1 fruit fly cellular context compared by ENCODE assay signal in genomic region chr3L:13030055-13030634, dm6.
TF ChIP-seq lines count a peak whose summit lies in the region.

No protein-coding gene starts in this region.

TF ChIP-seq in whole organism, embryonic, 481 proteins besides CTCF, POLR2A, EP300 and RAD21 (continued from another document and continues in another):
- TF ChIP-seq pita (GFP tag; optimal IDR thresholded peaks at IDR 0.05; lab: Kevin White, UChicago) (no peak), bsh (GFP tag; optimal IDR thresholded peaks at IDR 0.05; lab: Kevin White, UChicago) (peak in 1 of 2 experiments; percentile 43), salm (tag; optimal IDR thresholded peaks at IDR 0.05; lab: Kevin White, UChicago) (no peak), yki (optimal IDR thresholded peaks at IDR 0.05; lab: Kevin White, UChicago) (no peak), Dbx (GFP tag; IDR thresholded peaks at IDR 0.05; lab: Robert Waterston, UW) (no peak), E2f2 (GFP tag; IDR thresholded peaks at IDR 0.05; lab: Robert Waterston, UW) (no peak), Awh (GFP tag; IDR thresholded peaks at IDR 0.05; lab: Robert Waterston, UW) (no peak), CG17328 (GFP tag; IDR thresholded peaks at IDR 0.05; lab: Robert Waterston, UW) (no peak), NK7.1 (GFP tag; optimal IDR thresholded peaks at IDR 0.05; lab: Kevin White, UChicago) (no peak), CG17385 (GFP tag; optimal IDR thresholded peaks at IDR 0.05; lab: Kevin White, UChicago) (no peak), CG10274 (GFP tag; optimal IDR thresholded peaks at IDR 0.05; lab: Kevin White, UChicago) (no peak), btn (GFP tag; optimal IDR thresholded peaks at IDR 0.05; lab: Kevin White, UChicago) (no peak), aop (GFP tag; IDR thresholded peaks at IDR 0.05; lab: Robert Waterston, UW) (no peak), CG9797 (GFP tag; optimal IDR thresholded peaks at IDR 0.05; lab: Kevin White, UChicago) (no peak), Ssrp (tag; optimal IDR thresholded peaks at IDR 0.05; lab: Kevin White, UChicago) (peak; percentile 1), Tbp (GFP tag; optimal IDR thresholded peaks at IDR 0.05; lab: Kevin White, UChicago) (no peak), ci (GFP tag; IDR thresholded peaks at IDR 0.05; lab: Robert Waterston, UW) (0 out of 3 replicates have a peak, but pooled peaks have one; percentile 22), CG17802 (tag; optimal IDR thresholded peaks at IDR 0.05; lab: Kevin White, UChicago) (no peak), bowl (GFP tag; IDR thresholded peaks at IDR 0.05; lab: Robert Waterston, UW) (no peak), CG4707 (GFP tag; optimal IDR thresholded peaks at IDR 0.05; lab: Kevin White, UChicago) (no peak), nerfin-1 (tag; optimal IDR thresholded peaks at IDR 0.05; lab: Kevin White, UChicago) (no peak), dm (GFP tag; optimal IDR thresholded peaks at IDR 0.05; lab: Kevin White, UChicago) (no peak), Hr3 (GFP tag; optimal IDR thresholded peaks at IDR 0.05; lab: Kevin White, UChicago) (no peak), CG13123 (GFP tag; optimal IDR thresholded peaks at IDR 0.05; lab: Kevin White, UChicago) (no peak), CG12236 (GFP tag; optimal IDR thresholded peaks at IDR 0.05; lab: Kevin White, UChicago) (no peak), CG30403 (GFP tag; optimal IDR thresholded peaks at IDR 0.05; lab: Kevin White, UChicago) (peak; percentile 37), sqz (GFP tag; optimal IDR thresholded peaks at IDR 0.05; lab: Kevin White, UChicago) (no peak), CG8290 (GFP tag; optimal IDR thresholded peaks at IDR 0.05; lab: Kevin White, UChicago) (no peak), CG8290 (tag; optimal IDR thresholded peaks at IDR 0.05; lab: Kevin White, UChicago) (no peak), crol (GFP tag; IDR thresholded peaks at IDR 0.05; lab: Robert Waterston, UW) (no peak), Fer1 (GFP tag; optimal IDR thresholded peaks at IDR 0.05; lab: Kevin White, UChicago) (no peak), nau (GFP tag; optimal IDR thresholded peaks at IDR 0.05; lab: Kevin White, UChicago) (no peak), CG14965 (GFP tag; optimal IDR thresholded peaks at IDR 0.05; lab: Kevin White, UChicago; ENCODE audit: borderline replicate concordance) (no peak), stc (GFP tag; IDR thresholded peaks at IDR 0.05; lab: Robert Waterston, UW) (no peak), Sin3A (optimal IDR thresholded peaks at IDR 0.05; lab: Kevin White, UChicago) (no peak), Adf1 (GFP tag; IDR thresholded peaks at IDR 0.05; lab: Robert Waterston, UW) (no peak), CG17361 (GFP tag; IDR thresholded peaks at IDR 0.05; lab: Robert Waterston, UW) (0 out of 3 replicates have a peak, but pooled peaks have one; percentile 35), ind (GFP tag; optimal IDR thresholded peaks at IDR 0.05; lab: Kevin White, UChicago) (peak; percentile 0), CG11247 (GFP tag; IDR thresholded peaks at IDR 0.05; lab: Robert Waterston, UW) (no peak), CG5245 (GFP tag; optimal IDR thresholded peaks at IDR 0.05; lab: Kevin White, UChicago) (no peak), vnd (GFP tag; IDR thresholded peaks at IDR 0.05; lab: Robert Waterston, UW; ENCODE audit: partially characterized antibody) (no peak), pzg (GFP tag; optimal IDR thresholded peaks at IDR 0.05; lab: Kevin White, UChicago) (no peak), lilli (GFP tag; optimal IDR thresholded peaks at IDR 0.05; lab: Kevin White, UChicago) (peak; percentile 7), az2 (GFP tag; optimal IDR thresholded peaks at IDR 0.05; lab: Kevin White, UChicago) (peak; percentile 11), bab2 (GFP tag; optimal IDR thresholded peaks at IDR 0.05; lab: Kevin White, UChicago) (no peak), Bteb2 (GFP tag; optimal IDR thresholded peaks at IDR 0.05; lab: Kevin White, UChicago) (no peak), maf-S (GFP tag; optimal IDR thresholded peaks at IDR 0.05; lab: Kevin White, UChicago) (no peak), BEAF-32 (GFP tag; optimal IDR thresholded peaks at IDR 0.05; lab: Kevin White, UChicago) (no peak), tna (GFP tag; IDR thresholded peaks at IDR 0.05; lab: Robert Waterston, UW; ENCODE audit: partially characterized antibody) (no peak), knrl (GFP tag; IDR thresholded peaks at IDR 0.05; lab: Robert Waterston, UW; ENCODE audit: partially characterized antibody) (no peak), CG11696 (GFP tag; IDR thresholded peaks at IDR 0.05; lab: Robert Waterston, UW) (no peak), CG4820 (GFP tag; optimal IDR thresholded peaks at IDR 0.05; lab: Kevin White, UChicago) (no peak), eyg (GFP tag; optimal IDR thresholded peaks at IDR 0.05; lab: Kevin White, UChicago) (no peak), mld (GFP tag; IDR thresholded peaks at IDR 0.05; lab: Robert Waterston, UW; ENCODE audit: partially characterized antibody) (no peak), CG9609 (GFP tag; optimal IDR thresholded peaks at IDR 0.05; lab: Kevin White, UChicago) (no peak), abd-A (tag; optimal IDR thresholded peaks at IDR 0.05; lab: Kevin White, UChicago) (peak; percentile 37), grn (GFP tag; optimal IDR thresholded peaks at IDR 0.05; lab: Kevin White, UChicago) (no peak), Myb (GFP tag; optimal IDR thresholded peaks at IDR 0.05; lab: Kevin White, UChicago) (no peak), lola (GFP tag; optimal IDR thresholded peaks at IDR 0.05; lab: Kevin White, UChicago) (no peak), sug (tag; optimal IDR thresholded peaks at IDR 0.05; lab: Kevin White, UChicago) (no peak), sens (GFP tag; lab: Kevin White, UChicago) (peak; percentile 79), pan (optimal IDR thresholded peaks at IDR 0.05; lab: Kevin White, UChicago) (no peak), pan (GFP tag; optimal IDR thresholded peaks at IDR 0.05 in 1 of 2, IDR thresholded peaks at IDR 0.05 in 1 of 2) (peak in 1 of 2 experiments; percentile 53), CG4328 (GFP tag; optimal IDR thresholded peaks at IDR 0.05; lab: Kevin White, UChicago) (no peak), Hmx (GFP tag; optimal IDR thresholded peaks at IDR 0.05; lab: Kevin White, UChicago) (no peak), Antp (GFP tag; optimal IDR thresholded peaks at IDR 0.05; lab: Kevin White, UChicago) (no peak), pfk (GFP tag; optimal IDR thresholded peaks at IDR 0.05; lab: Kevin White, UChicago) (no peak), Chrac-16 (GFP tag; optimal IDR thresholded peaks at IDR 0.05; lab: Kevin White, UChicago) (peak; percentile 12), CG6813 (GFP tag; optimal IDR thresholded peaks at IDR 0.05; lab: Kevin White, UChicago) (no peak), Dfd (GFP tag; optimal IDR thresholded peaks at IDR 0.05; lab: Kevin White, UChicago) (no peak), lov (optimal IDR thresholded peaks at IDR 0.05; lab: Kevin White, UChicago) (no peak), lov (GFP tag; IDR thresholded peaks at IDR 0.05; lab: Robert Waterston, UW) (no peak), sob (GFP tag; IDR thresholded peaks at IDR 0.05; lab: Robert Waterston, UW) (peak; percentile 18; the same call in 1 of the 2 replicates), cg (GFP tag; optimal IDR thresholded peaks at IDR 0.05; lab: Kevin White, UChicago) (no peak), CG6683 (GFP tag; optimal IDR thresholded peaks at IDR 0.05; lab: Kevin White, UChicago) (no peak), Jarid2 (GFP tag; optimal IDR thresholded peaks at IDR 0.05; lab: Kevin White, UChicago) (no peak), CG9876 (GFP tag; optimal IDR thresholded peaks at IDR 0.05; lab: Kevin White, UChicago) (no peak), Fer3 (tag; optimal IDR thresholded peaks at IDR 0.05; lab: Kevin White, UChicago) (no peak), CG7786 (GFP tag; optimal IDR thresholded peaks at IDR 0.05; lab: Kevin White, UChicago) (no peak), crp (GFP tag; optimal IDR thresholded peaks at IDR 0.05; lab: Kevin White, UChicago) (no peak), cwo (GFP tag; optimal IDR thresholded peaks at IDR 0.05; lab: Kevin White, UChicago) (no peak), CG12299 (tag; optimal IDR thresholded peaks at IDR 0.05; lab: Kevin White, UChicago) (no peak), CG6765 (GFP tag; optimal IDR thresholded peaks at IDR 0.05; lab: Kevin White, UChicago) (no peak), dysf (GFP tag; IDR thresholded peaks at IDR 0.05; lab: Robert Waterston, UW) (peak; percentile 58; the same call in 1 of the 3 replicates), dpn (GFP tag; optimal IDR thresholded peaks at IDR 0.05; lab: Kevin White, UChicago) (peak in 1 of 2 experiments; percentile 2), rib (GFP tag; IDR thresholded peaks at IDR 0.05; lab: Robert Waterston, UW) (no peak), fd102C (GFP tag; optimal IDR thresholded peaks at IDR 0.05; lab: Kevin White, UChicago) (no peak), Med (GFP tag; lab: Kevin White, UChicago) (peak; percentile 61), CG4730 (GFP tag; IDR thresholded peaks at IDR 0.05; lab: Robert Waterston, UW) (no peak), CG16863 (GFP tag; optimal IDR thresholded peaks at IDR 0.05; lab: Kevin White, UChicago) (no peak), insv (GFP tag; optimal IDR thresholded peaks at IDR 0.05; lab: Kevin White, UChicago) (no peak), Kr (GFP tag; optimal IDR thresholded peaks at IDR 0.05; lab: Kevin White, UChicago) (no peak), CG30431 (GFP tag; optimal IDR thresholded peaks at IDR 0.05; lab: Kevin White, UChicago) (no peak), CG15073 (GFP tag; optimal IDR thresholded peaks at IDR 0.05; lab: Kevin White, UChicago) (no peak), emc (GFP tag; optimal IDR thresholded peaks at IDR 0.05; lab: Kevin White, UChicago) (no peak), wor (GFP tag; IDR thresholded peaks at IDR 0.05; lab: Robert Waterston, UW) (no peak), MTF-1 (GFP tag; optimal IDR thresholded peaks at IDR 0.05; lab: Kevin White, UChicago; ENCODE audit: borderline replicate concordance) (no peak), CG4404 (GFP tag; IDR thresholded peaks at IDR 0.05; lab: Robert Waterston, UW) (no peak), CG31441 (GFP tag; IDR thresholded peaks at IDR 0.05; lab: Robert Waterston, UW) (peak; percentile 48; the same call in 1 of the 2 replicates), dmrt99B (tag; optimal IDR thresholded peaks at IDR 0.05; lab: Kevin White, UChicago) (peak; percentile 57), CG7556 (GFP tag; optimal IDR thresholded peaks at IDR 0.05; lab: Kevin White, UChicago) (peak; percentile 16), CG1603 (tag; optimal IDR thresholded peaks at IDR 0.05; lab: Kevin White, UChicago) (peak; percentile 37), CG2678 (tag; optimal IDR thresholded peaks at IDR 0.05; lab: Kevin White, UChicago) (peak; percentile 44), CG18476 (GFP tag; optimal IDR thresholded peaks at IDR 0.05; lab: Kevin White, UChicago) (no peak), Sox100B (GFP tag; optimal IDR thresholded peaks at IDR 0.05; lab: Kevin White, UChicago) (no peak), Neu2 (GFP tag; optimal IDR thresholded peaks at IDR 0.05; lab: Kevin White, UChicago; ENCODE audit: borderline replicate concordance) (no peak), CG31224 (GFP tag; IDR thresholded peaks at IDR 0.05; lab: Robert Waterston, UW) (peak; percentile 6; the same call in 1 of the 2 replicates), al (GFP tag; IDR thresholded peaks at IDR 0.05; lab: Robert Waterston, UW) (no peak), kay (GFP tag; optimal IDR thresholded peaks at IDR 0.05; lab: Kevin White, UChicago) (peak; percentile 42), CG16815 (GFP tag; optimal IDR thresholded peaks at IDR 0.05; lab: Kevin White, UChicago) (no peak), CkIIα-i1 (GFP tag; IDR thresholded peaks at IDR 0.05; lab: Robert Waterston, UW) (no peak), ap (GFP tag; IDR thresholded peaks at IDR 0.05; lab: Robert Waterston, UW) (no peak), Hr51 (GFP tag; optimal IDR thresholded peaks at IDR 0.05; lab: Kevin White, UChicago) (peak in 1 of 2 experiments; percentile 58), CG11398 (GFP tag; optimal IDR thresholded peaks at IDR 0.05; lab: Kevin White, UChicago) (no peak), tup (GFP tag; optimal IDR thresholded peaks at IDR 0.05; lab: Kevin White, UChicago) (no peak), jing (GFP tag; optimal IDR thresholded peaks at IDR 0.05; lab: Kevin White, UChicago) (peak; percentile 2), Atf6 (GFP tag; IDR thresholded peaks at IDR 0.05; lab: Robert Waterston, UW) (no peak), GATAe (GFP tag; conservative IDR thresholded peaks at IDR 0.05; lab: Robert Waterston, UW) (no peak), corto (GFP tag; optimal IDR thresholded peaks at IDR 0.05; lab: Kevin White, UChicago) (no peak), chinmo (GFP tag; IDR thresholded peaks at IDR 0.05; lab: Robert Waterston, UW; ENCODE audit: partially characterized antibody) (no peak), CG13894 (tag; optimal IDR thresholded peaks at IDR 0.05; lab: Kevin White, UChicago) (no peak), CG11504 (tag; optimal IDR thresholded peaks at IDR 0.05; lab: Kevin White, UChicago) (peak; percentile 61), Bdp1 (GFP tag; optimal IDR thresholded peaks at IDR 0.05; lab: Kevin White, UChicago) (no peak), CG5180 (GFP tag; optimal IDR thresholded peaks at IDR 0.05; lab: Kevin White, UChicago) (no peak), HmgZ (tag; optimal IDR thresholded peaks at IDR 0.05; lab: Kevin White, UChicago) (no peak), schlank (tag; optimal IDR thresholded peaks at IDR 0.05; lab: Kevin White, UChicago) (no peak), HLH54F (GFP tag; optimal IDR thresholded peaks at IDR 0.05; lab: Kevin White, UChicago) (no peak), CG3847 (GFP tag; IDR thresholded peaks at IDR 0.05; lab: Robert Waterston, UW) (no peak), run (tag; optimal IDR thresholded peaks at IDR 0.05; lab: Kevin White, UChicago) (no peak), scrt (GFP tag; optimal IDR thresholded peaks at IDR 0.05; lab: Kevin White, UChicago) (no peak), CG14860 (GFP tag; IDR thresholded peaks at IDR 0.05; lab: Robert Waterston, UW; ENCODE audit: partially characterized antibody) (no peak), CG10979 (tag; optimal IDR thresholded peaks at IDR 0.05; lab: Kevin White, UChicago) (peak; percentile 3), fru (optimal IDR thresholded peaks at IDR 0.05; lab: Kevin White, UChicago) (no peak), ara (GFP tag; IDR thresholded peaks at IDR 0.05; lab: Robert Waterston, UW) (no peak), CG8924 (tag; optimal IDR thresholded peaks at IDR 0.05; lab: Kevin White, UChicago) (peak; percentile 22), gem (tag; optimal IDR thresholded peaks at IDR 0.05; lab: Kevin White, UChicago) (peak; percentile 53), trem (tag; optimal IDR thresholded peaks at IDR 0.05; lab: Kevin White, UChicago) (no peak), CG10543 (GFP tag; optimal IDR thresholded peaks at IDR 0.05; lab: Kevin White, UChicago) (no peak)
